Worm (Caenorhabditis elegans) whole organism, young adult: Measurements from ENCODE around the gene F48E8.3.
A peak's percentile ranks its signal among the peaks of the same experiment; 100 is the strongest.

Experiments used
- B0019.2 ChIP-seq: fragments of 200-800 bp; sonication (Bioruptor generic); conservative IDR thresholded peaks from 2 replicates; pipeline ENCODE4 v1.3.6; 2022; ENCODE audit warnings: missing genetic modification reagents, missing genetic modification characterization, missing compliant biosample characterization
- C06A6.2 ChIP-seq: fragments of 200-800 bp; sonication (Bioruptor generic); conservative IDR thresholded peaks from 2 replicates; pipeline ENCODE4 v1.3.6; 2022; ENCODE audit warnings: missing genetic modification characterization, missing compliant biosample characterization
- D2030.7 ChIP-seq: fragments of 200-800 bp; sonication (Bioruptor generic); IDR thresholded peaks from 2 replicates; pipeline ENCODE4 v1.3.6; 2022; ENCODE audit warnings: missing genetic modification reagents, missing genetic modification characterization, missing compliant biosample characterization
- F23B12.7 ChIP-seq: sonication (generic microtip); optimal IDR thresholded peaks from 2 replicates; lab custom pipeline; 2017; ENCODE audit warnings: missing genetic modification characterization, mild to moderate bottlenecking, missing compliant biosample characterization, antibody characterized with exemption, moderate library complexity; ENCODE audit not compliant: insufficient read depth
- F33H1.4 ChIP-seq: fragments of 200-800 bp; sonication (Bioruptor generic); IDR thresholded peaks from 2 replicates; pipeline ENCODE4 v1.3.6; 2022; ENCODE audit warnings: missing genetic modification reagents, missing genetic modification characterization, missing compliant biosample characterization
- F49E8.2 ChIP-seq: sonication (generic microtip); optimal IDR thresholded peaks from 3 replicates; lab custom pipeline; 2017; ENCODE audit warnings: missing genetic modification characterization, mild to moderate bottlenecking, missing compliant biosample characterization, antibody characterized with exemption, moderate library complexity; ENCODE audit not compliant: insufficient read depth
- F57C9.4 ChIP-seq: sonication (generic microtip); optimal IDR thresholded peaks from 2 replicates; lab custom pipeline; 2017; ENCODE audit warnings: mild to moderate bottlenecking, missing genetic modification characterization, missing compliant biosample characterization
- K11D2.4 ChIP-seq: fragments of 200-800 bp; sonication (Bioruptor generic); IDR thresholded peaks from 2 replicates; pipeline ENCODE4 v1.3.6; 2022; ENCODE audit warnings: missing genetic modification reagents, missing genetic modification characterization, missing compliant biosample characterization
- Y53G8AR.9 ChIP-seq: fragments of 200-800 bp; sonication (Bioruptor generic); conservative IDR thresholded peaks from 2 replicates; pipeline ENCODE4 v1.3.6; 2022; ENCODE audit warnings: missing genetic modification reagents, missing genetic modification characterization, missing compliant biosample characterization
- akir-1 ChIP-seq: fragments of 200-800 bp; sonication (Bioruptor generic); optimal IDR thresholded peaks from 2 replicates; lab custom pipeline; 2018; ENCODE audit warnings: mild to moderate bottlenecking, missing genetic modification characterization, moderate library complexity, missing compliant biosample characterization
- ama-1 ChIP-seq, 3 experiments: fragments of 150-350 bp in 1 of 3; sonication (generic microtip) in 2 of 3; optimal IDR thresholded peaks; 2 replicates each; lab custom pipeline; 2014 to 2018; ENCODE audit warnings: missing biosample characterization in 2 of 3, missing genetic modification characterization in 2 of 3, missing genetic modification reagents in 2 of 3
- aptf-3 ChIP-seq: fragments of 200-800 bp; sonication (Bioruptor generic); IDR thresholded peaks from 2 replicates; pipeline ENCODE4 v1.3.6; 2022; ENCODE audit warnings: missing genetic modification characterization, missing compliant biosample characterization
- attf-5 ChIP-seq: fragments of 200-800 bp; sonication (Bioruptor generic); optimal IDR thresholded peaks from 2 replicates; lab custom pipeline; 2018; ENCODE audit warnings: mild to moderate bottlenecking, missing genetic modification characterization, missing compliant biosample characterization
- bed-1 ChIP-seq: fragments of 200-800 bp; sonication (Bioruptor generic); IDR thresholded peaks from 2 replicates; pipeline ENCODE4 v1.3.6; 2022; ENCODE audit warnings: missing genetic modification reagents, missing genetic modification characterization, missing compliant biosample characterization
- ccch-3 ChIP-seq: fragments of 200-800 bp; sonication (Bioruptor generic); optimal IDR thresholded peaks from 2 replicates; lab custom pipeline; 2018; ENCODE audit warnings: mild to moderate bottlenecking, missing genetic modification characterization, missing compliant biosample characterization
- ceh-100 ChIP-seq: fragments of 200-800 bp; sonication (Bioruptor generic); IDR thresholded peaks from 2 replicates; pipeline ENCODE4 v1.3.6; 2022; ENCODE audit warnings: missing genetic modification reagents, missing genetic modification characterization, missing compliant biosample characterization
- ceh-79 ChIP-seq: sonication (generic microtip); optimal IDR thresholded peaks from 2 replicates; lab custom pipeline; 2017; ENCODE audit warnings: mild to moderate bottlenecking, missing genetic modification characterization, missing compliant biosample characterization
- dox-1 ChIP-seq: fragments of 200-800 bp; sonication (Bioruptor generic); IDR thresholded peaks from 2 replicates; pipeline ENCODE4 v1.3.6; 2022; ENCODE audit warnings: missing genetic modification reagents, missing genetic modification characterization, missing compliant biosample characterization
- dpl-1 ChIP-seq: fragments of 150-350 bp; optimal IDR thresholded peaks from 2 replicates; lab custom pipeline; 2014; ENCODE audit warnings: missing biosample characterization, missing genetic modification reagents, missing genetic modification characterization
- efl-1 ChIP-seq: fragments of 150-350 bp; optimal IDR thresholded peaks from 2 replicates; lab custom pipeline; 2014; ENCODE audit warnings: missing biosample characterization, missing genetic modification reagents, missing genetic modification characterization
- egrh-3 ChIP-seq: fragments of 200-800 bp; sonication (Bioruptor generic); IDR thresholded peaks from 2 replicates; pipeline ENCODE4 v1.3.6; 2022; ENCODE audit warnings: missing genetic modification reagents, missing genetic modification characterization, missing compliant biosample characterization
- hlh-12 ChIP-seq: sonication (generic microtip); optimal IDR thresholded peaks from 2 replicates; lab custom pipeline; 2016; ENCODE audit warnings: missing genetic modification characterization, missing compliant biosample characterization
- hmg-1.2 ChIP-seq: fragments of 200-800 bp; sonication (Bioruptor generic); IDR thresholded peaks from 2 replicates; pipeline ENCODE4 v1.3.6; 2022; ENCODE audit warnings: missing genetic modification reagents, missing genetic modification characterization, missing compliant biosample characterization
- hsf-1 ChIP-seq: fragments of 200-800 bp; sonication (Bioruptor generic); IDR thresholded peaks from 2 replicates; pipeline ENCODE4 v1.3.6; 2022; ENCODE audit warnings: missing genetic modification reagents, missing genetic modification characterization, missing compliant biosample characterization
- let-526 ChIP-seq: fragments of 200-800 bp; sonication (Bioruptor generic); IDR thresholded peaks from 2 replicates; pipeline ENCODE4 v1.3.6; 2022; ENCODE audit warnings: missing genetic modification reagents, missing genetic modification characterization, missing compliant biosample characterization
- lin-26 ChIP-seq: fragments of 200-800 bp; sonication (Bioruptor generic); IDR thresholded peaks from 2 replicates; pipeline ENCODE4 v1.3.6; 2022; ENCODE audit warnings: missing genetic modification reagents, missing genetic modification characterization, missing compliant biosample characterization
- lin-40 ChIP-seq: sonication (generic microtip); optimal IDR thresholded peaks from 2 replicates; lab custom pipeline; 2016; ENCODE audit warnings: missing genetic modification characterization, mild to moderate bottlenecking, missing compliant biosample characterization, missing genotype, missing genetic modification reagents
- lin-54 ChIP-seq: fragments of 200-800 bp; sonication (Bioruptor generic); optimal IDR thresholded peaks from 2 replicates; lab custom pipeline; 2018; ENCODE audit warnings: mild to moderate bottlenecking, missing genetic modification characterization, missing compliant biosample characterization
- lsl-1 ChIP-seq: fragments of 200-800 bp; sonication (Bioruptor generic); optimal IDR thresholded peaks from 2 replicates; lab custom pipeline; 2018; ENCODE audit warnings: mild to moderate bottlenecking, missing genetic modification characterization, moderate library complexity, missing compliant biosample characterization
- madf-6 ChIP-seq: fragments of 200-800 bp; sonication (Bioruptor generic); IDR thresholded peaks from 2 replicates; pipeline ENCODE4 v1.3.6; 2022; ENCODE audit warnings: missing genetic modification reagents, missing genetic modification characterization, missing compliant biosample characterization
- madf-8 ChIP-seq: fragments of 200-800 bp; sonication (Bioruptor generic); conservative IDR thresholded peaks from 2 replicates; pipeline ENCODE4 v1.3.6; 2022; ENCODE audit warnings: missing genetic modification reagents, missing genetic modification characterization, missing compliant biosample characterization
- mcd-1 ChIP-seq: fragments of 200-800 bp; sonication (Bioruptor generic); IDR thresholded peaks from 2 replicates; pipeline ENCODE4 v1.3.6; 2022; ENCODE audit warnings: missing genetic modification reagents, missing genetic modification characterization, missing compliant biosample characterization
- nhr-179 ChIP-seq: sonication (generic microtip); optimal IDR thresholded peaks from 2 replicates; lab custom pipeline; 2016; ENCODE audit warnings: mild to moderate bottlenecking, missing genetic modification characterization, missing compliant biosample characterization
- nhr-80 ChIP-seq: sonication (generic microtip); optimal IDR thresholded peaks from 2 replicates; lab custom pipeline; 2016; ENCODE audit warnings: missing genetic modification characterization, missing compliant biosample characterization
- nhr-90 ChIP-seq: sonication (generic microtip); optimal IDR thresholded peaks from 2 replicates; lab custom pipeline; 2016; ENCODE audit warnings: missing genotype, mild to moderate bottlenecking, missing genetic modification characterization, missing compliant biosample characterization
- pha-4 ChIP-seq: fragments of 150-350 bp; sonication (generic microtip); optimal IDR thresholded peaks from 2 replicates; lab custom pipeline; 2014; ENCODE audit warnings: missing biosample characterization, missing genetic modification reagents, missing genetic modification characterization
- sea-2 ChIP-seq: fragments of 200-800 bp; sonication (Bioruptor generic); IDR thresholded peaks from 2 replicates; pipeline ENCODE4 v1.3.6; 2022; ENCODE audit warnings: missing genetic modification characterization, missing compliant biosample characterization
- snpc-1.1 ChIP-seq: sonication (generic microtip); optimal IDR thresholded peaks from 2 replicates; lab custom pipeline; 2017; ENCODE audit warnings: missing genetic modification characterization, mild to moderate bottlenecking, missing compliant biosample characterization, antibody characterized with exemption, moderate library complexity, missing genotype, missing genetic modification reagents; ENCODE audit not compliant: insufficient read depth
- xnd-1 ChIP-seq: sonication (generic microtip); optimal IDR thresholded peaks from 2 replicates; lab custom pipeline; 2016; ENCODE audit warnings: missing genotype, missing genetic modification reagents, missing genetic modification characterization, missing compliant biosample characterization
- zim-3 ChIP-seq: sonication (generic microtip); optimal IDR thresholded peaks from 2 replicates; lab custom pipeline; 2017; ENCODE audit warnings: mild to moderate bottlenecking, missing genetic modification characterization, moderate library complexity, missing compliant biosample characterization
- ztf-18 ChIP-seq: sonication (generic microtip); optimal IDR thresholded peaks from 2 replicates; lab custom pipeline; 2016; ENCODE audit warnings: missing genotype, mild to moderate bottlenecking, missing genetic modification characterization, missing compliant biosample characterization
- ztf-26 ChIP-seq: sonication (generic microtip); optimal IDR thresholded peaks from 2 replicates; lab custom pipeline; 2017; ENCODE audit warnings: missing genetic modification characterization, missing compliant biosample characterization
- ztf-3 ChIP-seq: fragments of 200-800 bp; sonication (Bioruptor generic); optimal IDR thresholded peaks from 2 replicates; lab custom pipeline; 2018; ENCODE audit warnings: mild to moderate bottlenecking, missing genetic modification characterization, missing compliant biosample characterization

F48E8.3 gene

ce11 chrIII:5483738-5484315, 22.6 kb downstream of the F48E8.3 start, which contains the start of the genes R02F2.7 and R02F2.4:
Gene R02F2.7, minus strand, starts transcription at chrIII:5483773.
Gene R02F2.4, plus strand, starts transcription at chrIII:5484289.
- TF ChIP-seq Y53G8AR.9, result no peak
- TF ChIP-seq ztf-3 (GFP tag; lab: Kevin White, UChicago), result no peak
- no peak for TF ChIP-seq ceh-79 (tag; lab: Kevin White, UChicago)
- TF ChIP-seq nhr-179 (tag; lab: Kevin White, UChicago), result no peak
- TF ChIP-seq dox-1 (GFP tag; lab: Robert Waterston, UW), result no peak
- peak; percentile 54 for TF ChIP-seq efl-1 (GFP tag; lab: Kevin White, UChicago)
- TF ChIP-seq lin-54 (GFP tag; lab: Kevin White, UChicago), result peak; percentile 74
- TF ChIP-seq hsf-1 (GFP tag; lab: Robert Waterston, UW), result no peak
- TF ChIP-seq K11D2.4 (GFP tag; lab: Robert Waterston, UW), result no peak
- no peak for TF ChIP-seq C06A6.2
- no peak for TF ChIP-seq sea-2 (GFP tag; lab: Robert Waterston, UW)
- TF ChIP-seq akir-1 (GFP tag; lab: Kevin White, UChicago), result no peak
- peak; percentile 82 for TF ChIP-seq F33H1.4 (GFP tag; lab: Robert Waterston, UW)
- no peak for TF ChIP-seq zim-3 (tag; lab: Kevin White, UChicago)
- peak; percentile 74 for TF ChIP-seq xnd-1 (tag; lab: Kevin White, UChicago)
- no peak for TF ChIP-seq snpc-1.1 (tag; lab: Kevin White, UChicago)
- no peak for TF ChIP-seq aptf-3 (GFP tag; lab: Robert Waterston, UW)
- no peak for TF ChIP-seq nhr-80 (tag; lab: Kevin White, UChicago)
- peak; percentile 78 for TF ChIP-seq madf-6 (GFP tag; lab: Robert Waterston, UW)
- no peak for TF ChIP-seq egrh-3 (GFP tag; lab: Robert Waterston, UW)
- TF ChIP-seq F23B12.7, result no peak
- TF ChIP-seq pha-4 (tag; lab: Kevin White, UChicago), result no peak
- no peak for TF ChIP-seq D2030.7 (GFP tag; lab: Robert Waterston, UW)
- TF ChIP-seq dpl-1, result no peak
- no peak for TF ChIP-seq bed-1
- TF ChIP-seq mcd-1 (GFP tag; lab: Robert Waterston, UW), result peak; percentile 53; the same call in 1 of the 2 replicates
- peak; percentile 92 for TF ChIP-seq lsl-1 (GFP tag; lab: Kevin White, UChicago)
- 0 out of 2 replicates have a peak, but pooled peaks have one; percentile 25 for TF ChIP-seq madf-8
- no peak for TF ChIP-seq ama-1 (optimal IDR thresholded peaks at IDR 0.05; lab: Kevin White, UChicago)
- no peak for TF ChIP-seq ama-1 (GFP tag; optimal IDR thresholded peaks at IDR 0.05; lab: Kevin White, UChicago)
- peak; percentile 21 for TF ChIP-seq F49E8.2
- TF ChIP-seq, all 124 proteins: peak for 9

ce11 chrIII:5486345-5486744, 25.2 kb downstream of the F48E8.3 start:
- TF ChIP-seq attf-5 (GFP tag; lab: Kevin White, UChicago) (no peak), ceh-100 (no peak), F23B12.7 (no peak), ccch-3 (GFP tag; lab: Kevin White, UChicago) (no peak), nhr-80 (tag; lab: Kevin White, UChicago) (no peak), ztf-26 (tag; lab: Kevin White, UChicago) (no peak), dox-1 (GFP tag; lab: Robert Waterston, UW) (no peak), nhr-90 (no peak), F49E8.2 (no peak)

ce11 chrIII:5487087-5487603, 26.0 kb downstream of the F48E8.3 start, which contains the start of gene osg-1:
Gene osg-1, plus strand, starts transcription at chrIII:5487553.
- no peak for TF ChIP-seq nhr-80 (tag; lab: Kevin White, UChicago)
- no peak for TF ChIP-seq lin-40
- TF ChIP-seq Y53G8AR.9, result no peak
- no peak for TF ChIP-seq dox-1 (GFP tag; lab: Robert Waterston, UW)
- TF ChIP-seq B0019.2, result no peak
- no peak for TF ChIP-seq D2030.7 (GFP tag; lab: Robert Waterston, UW)
- TF ChIP-seq hmg-1.2 (GFP tag; lab: Robert Waterston, UW), result no peak
- no peak for TF ChIP-seq F57C9.4 (tag; lab: Kevin White, UChicago)
- TF ChIP-seq let-526 (GFP tag; lab: Robert Waterston, UW), result no peak
- TF ChIP-seq ztf-18 (tag; lab: Kevin White, UChicago), result no peak
- no peak for TF ChIP-seq hlh-12
- TF ChIP-seq lin-26 (GFP tag; lab: Robert Waterston, UW), result no peak
- TF ChIP-seq, all 124 proteins: peak for 0
